Fruit fly (Drosophila melanogaster): ENCODE data around the gene Gale.

Gale gene

dm6 chr3L:621097-621967 lies 27.0 kb upstream of the Gale start (continued):
- peak; percentile 94 to 95 for TF ChIP-seq ss (GFP tag; optimal IDR thresholded peaks at IDR 0.05)
- TF ChIP-seq Lpt (GFP tag; optimal IDR thresholded peaks at IDR 0.05) = peak; percentile 77
- peak; percentile 98 for TF ChIP-seq Eip93F (GFP tag; optimal IDR thresholded peaks at IDR 0.05)
- TF ChIP-seq dsx (GFP tag; optimal IDR thresholded peaks at IDR 0.05; ENCODE audit: poor library complexity, severe bottlenecking) = peak; percentile 95
- TF ChIP-seq CG11762 (GFP tag; optimal IDR thresholded peaks at IDR 0.05; ENCODE audit: insufficient read depth) = peak; percentile 93
- TF ChIP-seq acj6 (GFP tag; optimal IDR thresholded peaks at IDR 0.05) = peak; percentile 95
- TF ChIP-seq Hr39 (GFP tag; optimal IDR thresholded peaks at IDR 0.05) = peak; percentile 93
- TF ChIP-seq Sox15 (GFP tag; optimal IDR thresholded peaks at IDR 0.05) = peak; percentile 82
- TF ChIP-seq spab (GFP tag; optimal IDR thresholded peaks at IDR 0.05) = peak; percentile 94
- TF ChIP-seq Hr4 (GFP tag; optimal IDR thresholded peaks at IDR 0.05) = peak; percentile 87
- TF ChIP-seq fd85E (GFP tag; optimal IDR thresholded peaks at IDR 0.05) = peak; percentile 75
- TF ChIP-seq CG31627 (GFP tag; optimal IDR thresholded peaks at IDR 0.05) = peak; percentile 94
- TF ChIP-seq CG6276 (GFP tag; optimal IDR thresholded peaks at IDR 0.05) = peak; percentile 82
- peak; percentile 95 for TF ChIP-seq lz (GFP tag; optimal IDR thresholded peaks at IDR 0.05)
- TF ChIP-seq CG34406 (GFP tag; optimal IDR thresholded peaks at IDR 0.05) = peak; percentile 92
- TF ChIP-seq Sox14 (GFP tag; optimal IDR thresholded peaks at IDR 0.05) = peak; percentile 94
- TF ChIP-seq dac (GFP tag; optimal IDR thresholded peaks at IDR 0.05) = peak; percentile 69
- peak; percentile 89 for TF ChIP-seq Ets21C (GFP tag; optimal IDR thresholded peaks at IDR 0.05)
- TF ChIP-seq vri (GFP tag; optimal IDR thresholded peaks at IDR 0.05) = peak; percentile 96
- peak; percentile 86 for TF ChIP-seq CG11902 (GFP tag; optimal IDR thresholded peaks at IDR 0.05)
- peak; percentile 98 for TF ChIP-seq esn (GFP tag; optimal IDR thresholded peaks at IDR 0.05)
- TF ChIP-seq eg (GFP tag; IDR thresholded peaks at IDR 0.05) = peak; percentile 74
- peak; percentile 93 for TF ChIP-seq achi (GFP tag; optimal IDR thresholded peaks at IDR 0.05)
- peak; percentile 89 for TF ChIP-seq net (GFP tag; optimal IDR thresholded peaks at IDR 0.05)
- peak; percentile 86 for TF ChIP-seq CG8119 (GFP tag; IDR thresholded peaks at IDR 0.05)
- peak; percentile 98 for TF ChIP-seq svp (GFP tag)
- peak; percentile 96 for TF ChIP-seq topi (GFP tag; optimal IDR thresholded peaks at IDR 0.05)
- TF ChIP-seq CG7368 (GFP tag; optimal IDR thresholded peaks at IDR 0.05) = peak; percentile 85
- peak; percentile 91 for TF ChIP-seq CG8632 (GFP tag; optimal IDR thresholded peaks at IDR 0.05)

DNA sequence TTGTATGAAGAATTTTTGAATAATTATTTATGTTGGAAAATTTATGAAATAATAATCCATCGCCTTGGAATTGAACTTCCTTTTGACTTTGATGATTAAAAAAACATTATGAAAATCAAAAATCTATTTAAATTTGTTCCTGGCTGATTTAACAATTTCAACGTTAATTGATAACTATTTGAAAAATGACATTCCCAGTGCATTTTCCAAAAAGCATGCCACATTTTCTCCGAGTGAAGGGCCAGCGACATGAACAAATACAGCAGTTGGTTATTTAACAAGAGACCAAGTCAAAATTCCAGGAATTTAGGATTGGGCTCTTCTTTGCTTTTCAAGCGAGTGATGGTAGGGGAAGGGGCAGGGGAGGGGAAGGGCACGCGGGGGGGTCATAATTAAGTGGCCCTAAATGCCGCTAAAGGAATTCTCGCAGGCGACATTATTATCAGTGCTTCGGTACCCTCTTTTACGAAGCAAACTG lies 26.0 kb upstream of the Gale start:
- TF ChIP-seq Gug (GFP tag; IDR thresholded peaks at IDR 0.05) (no peak), Met (GFP tag; optimal IDR thresholded peaks at IDR 0.05) (peak; percentile 80), Ets21C (GFP tag; optimal IDR thresholded peaks at IDR 0.05) (peak; percentile 53), net (GFP tag; optimal IDR thresholded peaks at IDR 0.05) (peak; percentile 59), CG11902 (GFP tag; optimal IDR thresholded peaks at IDR 0.05) (peak; percentile 36), dsx (GFP tag; optimal IDR thresholded peaks at IDR 0.05; ENCODE audit: poor library complexity, severe bottlenecking) (peak; percentile 65), Eip78C (GFP tag) (peak; percentile 93), Hr38 (GFP tag; optimal IDR thresholded peaks at IDR 0.05) (no peak), CG8319 (GFP tag; optimal IDR thresholded peaks at IDR 0.05) (peak; percentile 24), ss (GFP tag; optimal IDR thresholded peaks at IDR 0.05) (peak; percentile 79 to 80), CG15336 (GFP tag; IDR thresholded peaks at IDR 0.05) (peak; percentile 63), CG31627 (GFP tag; optimal IDR thresholded peaks at IDR 0.05) (peak; percentile 69), cyc (GFP tag; optimal IDR thresholded peaks at IDR 0.05) (peak; percentile 58), CG3919 (GFP tag; optimal IDR thresholded peaks at IDR 0.05) (peak; percentile 72), CG3032 (tag; optimal IDR thresholded peaks at IDR 0.05) (peak; percentile 89), CG11294 (GFP tag; IDR thresholded peaks at IDR 0.05) (no peak), svp (GFP tag) (peak; percentile 87), topi (GFP tag; optimal IDR thresholded peaks at IDR 0.05) (peak; percentile 76), Smox (GFP tag; optimal IDR thresholded peaks at IDR 0.05) (peak; percentile 68), CG6792 (GFP tag; optimal IDR thresholded peaks at IDR 0.05) (peak; percentile 65), Sox14 (GFP tag; optimal IDR thresholded peaks at IDR 0.05) (peak; percentile 77), CG10669 (GFP tag; optimal IDR thresholded peaks at IDR 0.05) (peak; percentile 82), dac (GFP tag; optimal IDR thresholded peaks at IDR 0.05) (no peak), fkh (GFP tag; optimal IDR thresholded peaks at IDR 0.05) (peak; percentile 45), CG8632 (GFP tag; optimal IDR thresholded peaks at IDR 0.05) (peak; percentile 54), CG11762 (GFP tag; optimal IDR thresholded peaks at IDR 0.05; ENCODE audit: insufficient read depth) (peak; percentile 49), eg (GFP tag; IDR thresholded peaks at IDR 0.05) (peak; percentile 33; the same call in 1 of the 3 replicates), fd85E (GFP tag; optimal IDR thresholded peaks at IDR 0.05) (no peak), OdsH (GFP tag; optimal IDR thresholded peaks at IDR 0.05) (peak; percentile 77), CG34406 (GFP tag; optimal IDR thresholded peaks at IDR 0.05) (peak; percentile 59), Hr39 (GFP tag; optimal IDR thresholded peaks at IDR 0.05) (peak; percentile 74), CG9139 (GFP tag; optimal IDR thresholded peaks at IDR 0.05) (peak; percentile 67), Eip75B (GFP tag; optimal IDR thresholded peaks at IDR 0.05) (peak; percentile 64)

Measured in whole organism, prepupa.